Fruit fly (Drosophila melanogaster) whole organism, embryonic: Measurements from ENCODE around the gene CG42240.

Experiments
- CG11398 ChIP-seq: fragments of 200-800 bp; sonication (Bioruptor generic); optimal IDR thresholded peaks from 2 replicates; lab custom pipeline; 2016; ENCODE audit warnings: missing biosample characterization, missing genetic modification characterization
- CG16863 ChIP-seq: fragments of 200-800 bp; sonication (Bioruptor generic); optimal IDR thresholded peaks from 3 replicates; lab custom pipeline; 2016; ENCODE audit warnings: missing biosample characterization, missing genetic modification characterization
- Dbx ChIP-seq: fragments of 200-800 bp; sonication (Bioruptor generic); IDR thresholded peaks from 3 replicates; pipeline ENCODE4 v1.3.6; 2022; ENCODE audit warnings: missing biosample characterization, missing genetic modification characterization
- Eip74EF ChIP-seq, 2 experiments: fragments of 200-800 bp in 1 of 2; fragments of >200 bp in 1 of 2; sonication (Bioruptor generic) in 1 of 2; optimal IDR thresholded peaks; 2 replicates each; lab custom pipeline; 2017 to 2019; ENCODE audit warnings: missing biosample characterization in 2 of 2, missing genetic modification characterization in 2 of 2, mild to moderate bottlenecking in 1 of 2, moderate library complexity in 1 of 2
- caup ChIP-seq: fragments of 200-800 bp; sonication (Bioruptor generic); optimal IDR thresholded peaks from 3 replicates; lab custom pipeline; 2017; ENCODE audit warnings: missing biosample characterization, mild to moderate bottlenecking, missing genetic modification characterization, moderate library complexity; ENCODE audit not compliant: severe bottlenecking

- TF ChIP-seq CG16863 (GFP tag; lab: Kevin White, UChicago) (no peak), CG11398 (GFP tag; lab: Kevin White, UChicago) (no peak), Dbx (GFP tag; lab: Robert Waterston, UW) (no peak), Eip74EF (GFP tag; optimal IDR thresholded peaks at IDR 0.05; lab: Kevin White, UChicago) (no peak), caup (GFP tag; lab: Kevin White, UChicago) (no peak)
Measured at dm6 chrX:6343323-6343722, 12.7 kb downstream of the CG42240 start.
